Fruit fly (Drosophila melanogaster) whole organism: Measurements from ENCODE around the gene CG1271.

Source experiments
- CG8478 ChIP-seq: fragments of >200 bp; optimal IDR thresholded peaks from 2 replicates; lab custom pipeline; 2018; ENCODE audit warnings: inconsistent platforms
- Dll ChIP-seq: fragments of >200 bp; optimal IDR thresholded peaks from 2 replicates; lab custom pipeline; 2017
- EcR ChIP-seq, 2 experiments: fragments of >200 bp; optimal IDR thresholded peaks; 2 replicates each; lab custom pipeline; 2017; ENCODE audit warnings: missing biosample characterization in 2 of 2, missing genetic modification characterization in 2 of 2, missing genetic modification reagents in 2 of 2
- pan ChIP-seq: fragments of >200 bp; optimal IDR thresholded peaks from 2 replicates; lab custom pipeline; 2017
- psq ChIP-seq: fragments of >200 bp; optimal IDR thresholded peaks from 2 replicates; lab custom pipeline; 2017
- usp ChIP-seq: fragments of >200 bp; optimal IDR thresholded peaks from 2 replicates; lab custom pipeline; 2017; ENCODE audit warnings: missing biosample characterization, missing genetic modification characterization, mixed read lengths

The CG1271 gene

dm6 chr3L:3042150-3043049 is 9.9 kb upstream of the CG1271 start, which contains the start of gene Prx4:
TSS of gene Prx4 (plus strand) at chr3L:3042359.
- TF ChIP-seq CG8478 (lab: Kevin White, UChicago) (no peak), psq (lab: Kevin White, UChicago) (no peak), EcR (GFP tag; optimal IDR thresholded peaks at IDR 0.05; lab: Kevin White, UChicago) (no peak), pan (lab: Kevin White, UChicago) (no peak), usp (GFP tag; lab: Kevin White, UChicago) (no peak), Dll (lab: Kevin White, UChicago) (no peak)

DNA sequence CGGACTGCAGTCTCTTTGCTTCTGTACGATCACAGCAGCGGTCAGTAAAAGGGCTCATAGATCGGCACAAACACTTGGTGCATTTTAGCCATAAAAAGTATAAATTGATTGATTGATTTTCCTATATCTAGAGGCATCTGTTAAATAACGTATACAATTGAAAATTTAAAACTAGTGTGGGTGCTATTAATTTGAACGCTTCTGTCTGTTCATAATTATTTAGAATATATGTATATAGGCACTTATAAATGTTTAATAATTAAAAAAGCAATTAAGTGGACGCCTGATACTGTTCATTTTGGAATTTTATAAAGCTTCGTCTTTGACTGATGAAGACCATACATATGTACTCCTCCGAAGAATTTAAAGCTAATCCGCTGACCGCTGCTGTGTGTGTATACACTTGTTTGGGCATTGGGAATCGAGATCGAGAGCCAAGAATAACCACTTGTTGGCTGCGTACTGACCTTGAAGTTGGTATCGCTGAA is 7.0 kb upstream of the CG1271 start:
- no peak for TF ChIP-seq pan (lab: Kevin White, UChicago)
- no peak for TF ChIP-seq CG8478 (lab: Kevin White, UChicago)
- TF ChIP-seq usp (GFP tag; lab: Kevin White, UChicago) = no peak
- no peak for TF ChIP-seq Dll (lab: Kevin White, UChicago)
- no peak for TF ChIP-seq psq (lab: Kevin White, UChicago)
- no peak for TF ChIP-seq EcR (GFP tag; optimal IDR thresholded peaks at IDR 0.05; lab: Kevin White, UChicago)

- TF ChIP-seq Dll (lab: Kevin White, UChicago) = peak; percentile 52
- TF ChIP-seq EcR (GFP tag; optimal IDR thresholded peaks at IDR 0.05; lab: Kevin White, UChicago) = no peak
- no peak for TF ChIP-seq usp (GFP tag; lab: Kevin White, UChicago)
- TF ChIP-seq psq (lab: Kevin White, UChicago) = no peak
- TF ChIP-seq CG8478 (lab: Kevin White, UChicago) = no peak
- no peak for TF ChIP-seq pan (lab: Kevin White, UChicago)
Measured at dm6 chr3L:3046325-3047156, 5.8 kb upstream of the CG1271 start, which contains the start of the genes scramb2 and Sk2. TSS of gene scramb2 (minus strand) at chr3L:3046812. TSS of gene Sk2 (plus strand) at chr3L:3047087.

- no peak for TF ChIP-seq psq (lab: Kevin White, UChicago)
- TF ChIP-seq CG8478 (lab: Kevin White, UChicago) = no peak
- no peak for TF ChIP-seq pan (lab: Kevin White, UChicago)
- no peak for TF ChIP-seq Dll (lab: Kevin White, UChicago)
- no peak for TF ChIP-seq usp (GFP tag; lab: Kevin White, UChicago)
- no peak for TF ChIP-seq EcR (GFP tag; optimal IDR thresholded peaks at IDR 0.05; lab: Kevin White, UChicago)
Measured at dm6 chr3L:3048647-3049046, 3.7 kb upstream of the CG1271 start.

DNA sequence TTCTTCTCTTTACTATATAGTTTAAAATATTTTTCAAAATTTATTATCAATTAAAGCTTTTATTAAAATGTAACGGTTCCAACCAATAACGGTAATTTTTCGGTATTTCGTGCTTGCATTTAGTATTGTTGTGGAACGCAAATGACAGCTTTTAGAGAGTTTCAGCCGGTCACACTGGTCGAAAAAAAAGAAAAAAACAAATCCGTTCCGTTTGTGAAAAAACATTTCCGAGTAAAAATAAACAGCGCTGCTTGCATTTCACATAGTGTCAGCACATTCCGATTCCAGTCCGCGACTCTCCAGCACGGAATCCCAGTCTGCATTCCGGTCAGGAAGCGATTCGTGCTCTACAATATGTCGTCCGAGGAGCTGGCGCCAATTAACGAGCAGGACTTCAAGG is 2.1 kb upstream of the CG1271 start, which contains the start of gene CG32485:
TSS of gene CG32485 (plus strand) at position 139 of the 400 bp plus-strand sequence.
- no peak for TF ChIP-seq Dll (lab: Kevin White, UChicago)
- TF ChIP-seq psq (lab: Kevin White, UChicago) = no peak
- TF ChIP-seq pan (lab: Kevin White, UChicago) = no peak
- no peak for TF ChIP-seq usp (GFP tag; lab: Kevin White, UChicago)
- TF ChIP-seq CG8478 (lab: Kevin White, UChicago) = no peak
- no peak for TF ChIP-seq EcR (GFP tag; optimal IDR thresholded peaks at IDR 0.05; lab: Kevin White, UChicago)

DNA sequence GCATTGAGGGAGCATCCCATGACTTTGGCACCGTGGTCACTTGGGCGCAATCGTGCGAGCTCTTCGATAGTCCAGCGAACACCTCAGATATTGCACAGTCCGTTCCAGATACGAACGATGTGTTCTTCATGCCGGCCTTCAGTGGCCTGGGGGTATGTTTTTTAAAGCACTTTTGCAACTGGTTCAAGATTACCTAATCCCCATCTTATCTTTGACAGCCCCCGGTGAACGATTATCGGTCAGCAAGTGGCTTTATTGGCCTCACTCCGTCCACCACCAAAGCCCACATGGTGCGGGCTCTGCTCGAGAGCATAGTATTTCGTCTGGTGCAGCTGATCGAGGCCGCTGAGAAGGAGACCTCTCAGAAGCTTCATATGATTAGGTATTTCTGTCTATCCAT is 1.8 kb downstream of the CG1271 start:
- TF ChIP-seq CG8478 (lab: Kevin White, UChicago) = no peak
- no peak for TF ChIP-seq EcR (GFP tag; optimal IDR thresholded peaks at IDR 0.05; lab: Kevin White, UChicago)
- TF ChIP-seq Dll (lab: Kevin White, UChicago) = no peak
- no peak for TF ChIP-seq psq (lab: Kevin White, UChicago)
- no peak for TF ChIP-seq usp (GFP tag; lab: Kevin White, UChicago)
- TF ChIP-seq pan (lab: Kevin White, UChicago) = no peak

dm6 chr3L:3054851-3055250 is 2.5 kb downstream of the CG1271 start, which contains the start of gene CG16753:
TSS of gene CG16753 (plus strand) at chr3L:3055079.
- no peak for TF ChIP-seq usp (GFP tag; lab: Kevin White, UChicago)
- TF ChIP-seq pan (lab: Kevin White, UChicago) = no peak
- TF ChIP-seq Dll (lab: Kevin White, UChicago) = no peak
- no peak for TF ChIP-seq psq (lab: Kevin White, UChicago)
- TF ChIP-seq CG8478 (lab: Kevin White, UChicago) = no peak
- TF ChIP-seq EcR (GFP tag; optimal IDR thresholded peaks at IDR 0.05; lab: Kevin White, UChicago) = no peak

DNA sequence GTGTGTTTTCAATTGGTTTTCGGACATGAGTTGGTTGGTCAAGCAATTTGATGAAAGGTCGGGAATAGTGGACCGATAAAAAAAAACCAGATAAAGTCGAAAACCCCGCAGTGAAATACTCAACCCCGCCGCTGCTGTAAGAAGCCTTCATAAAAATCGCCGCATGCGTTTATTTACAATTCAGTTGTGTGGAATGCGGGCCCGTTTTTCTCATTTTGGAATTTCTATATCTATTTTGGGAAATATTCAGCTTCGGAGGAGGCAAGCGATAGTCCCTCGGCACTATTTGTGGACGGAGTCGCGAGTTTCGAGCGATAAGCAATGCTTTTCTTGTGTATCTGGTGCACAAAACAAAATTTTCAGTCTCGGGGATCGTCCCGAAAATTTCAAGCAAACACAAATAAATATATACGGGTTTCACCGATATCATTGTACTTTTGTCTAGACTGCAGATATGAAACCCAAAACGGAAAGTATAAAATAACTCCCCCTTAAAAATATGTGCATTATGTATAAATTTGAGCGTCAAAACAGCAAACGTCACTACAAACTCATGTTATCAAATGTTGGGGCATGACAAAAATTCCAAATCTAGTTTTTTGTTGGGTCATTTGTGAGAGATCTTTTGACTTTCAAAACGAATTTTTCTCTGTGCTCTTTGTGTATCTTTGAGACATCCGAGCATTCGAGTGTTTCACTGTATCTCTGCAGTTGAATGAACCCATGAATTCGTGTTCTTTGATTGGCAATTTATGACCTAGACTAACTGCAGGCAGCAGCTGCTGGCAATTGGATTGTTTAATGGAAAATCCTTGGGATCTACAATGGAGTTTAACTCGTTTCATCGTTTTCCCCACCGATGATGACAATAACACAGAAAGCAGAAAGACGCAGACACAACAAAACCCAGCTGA is 6.9 kb downstream of the CG1271 start:
- TF ChIP-seq Dll (lab: Kevin White, UChicago) = no peak
- peak in 1 of 2 experiments; percentile 57 for TF ChIP-seq EcR (GFP tag; optimal IDR thresholded peaks at IDR 0.05; lab: Kevin White, UChicago)

- TF ChIP-seq CG8478 (lab: Kevin White, UChicago) (peak; percentile 7), usp (GFP tag; lab: Kevin White, UChicago) (no peak)
Measured at dm6 chr3L:3060054-3060979, 8.0 kb downstream of the CG1271 start.
